Fruit fly (Drosophila melanogaster) whole organism, pupa: ENCODE data around the gene CG2519.

ENCODE experiments used
- CG34367 ChIP-seq: fragments of 200-800 bp; sonication (Bioruptor generic); optimal IDR thresholded peaks from 2 replicates; lab custom pipeline; 2018; ENCODE audit warnings: missing biosample characterization, mild to moderate bottlenecking, missing genetic modification characterization
- CG4496 ChIP-seq: fragments of 200-800 bp; sonication (Bioruptor generic); IDR thresholded peaks from 3 replicates; pipeline ENCODE4 v1.3.6; 2022; ENCODE audit warnings: missing biosample characterization, missing genetic modification characterization
- CG8301 ChIP-seq: fragments of 200-800 bp; sonication (Bioruptor generic); optimal IDR thresholded peaks from 2 replicates; lab custom pipeline; 2018; ENCODE audit warnings: missing biosample characterization, mild to moderate bottlenecking, missing genetic modification characterization
- D1 ChIP-seq: fragments of 200-800 bp; sonication (Bioruptor generic); optimal IDR thresholded peaks from 2 replicates; lab custom pipeline; 2018; ENCODE audit warnings: missing biosample characterization, mild to moderate bottlenecking, missing genetic modification characterization, moderate library complexity
- EcR ChIP-seq: fragments of 200-800 bp; sonication (Bioruptor generic); optimal IDR thresholded peaks from 3 replicates; lab custom pipeline; 2019; ENCODE audit warnings: missing biosample characterization, missing genetic modification characterization, mild to moderate bottlenecking, moderate library complexity, missing genetic modification reagents
- Pif1A ChIP-seq: fragments of 200-800 bp; sonication (Bioruptor generic); optimal IDR thresholded peaks from 3 replicates; lab custom pipeline; 2016; ENCODE audit warnings: missing biosample characterization, missing genetic modification characterization
- Pif1B ChIP-seq: fragments of 200-800 bp; sonication (Bioruptor generic); optimal IDR thresholded peaks from 3 replicates; lab custom pipeline; 2016; ENCODE audit warnings: missing biosample characterization, missing genetic modification characterization
- fd96Ca ChIP-seq: fragments of 200-800 bp; sonication (Bioruptor generic); IDR thresholded peaks from 3 replicates; pipeline ENCODE4 v1.3.6; 2022; ENCODE audit warnings: missing biosample characterization, missing genetic modification characterization
- gl ChIP-seq: fragments of 200-800 bp; sonication (Bioruptor generic); optimal IDR thresholded peaks from 2 replicates; lab custom pipeline; 2018; ENCODE audit warnings: missing biosample characterization, mild to moderate bottlenecking, missing genetic modification characterization

DNA sequence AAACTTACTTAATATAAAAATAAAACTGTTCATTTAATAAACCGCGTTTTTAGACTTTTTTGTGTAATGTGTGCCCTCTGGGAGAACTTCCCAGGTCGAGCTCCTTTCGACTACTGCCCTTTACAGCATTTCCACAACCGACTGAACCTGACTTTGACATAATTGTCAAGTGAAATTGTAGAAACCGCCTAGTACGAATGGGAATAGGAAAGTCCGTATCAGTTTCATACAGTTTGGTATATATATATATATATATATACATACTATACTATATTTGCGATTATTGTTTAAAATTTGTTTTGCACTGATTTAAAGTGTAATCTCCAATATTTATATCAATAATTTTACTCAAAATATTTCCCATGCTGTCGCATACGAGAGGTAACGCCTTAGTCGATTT lies 3.5 kb upstream of the CG2519 start, which contains the start of gene mia:
- TF ChIP-seq EcR (GFP tag; lab: Kevin White, UChicago) (no peak), gl (no peak), D1 (no peak), Pif1A (GFP tag; lab: Kevin White, UChicago) (no peak), CG4496 (GFP tag; lab: Robert Waterston, UW) (no peak), Pif1B (no peak), CG34367 (tag; lab: Kevin White, UChicago) (no peak), fd96Ca (GFP tag; lab: Robert Waterston, UW) (no peak), CG8301 (tag; lab: Kevin White, UChicago) (no peak)
